Worm (Caenorhabditis elegans) whole organism, L1 larva: Measurements from ENCODE around the gene C26F1.3.

Source experiments
- ceh-8 ChIP-seq: fragments of 200-800 bp; sonication (Bioruptor generic); optimal IDR thresholded peaks from 2 replicates; lab custom pipeline; 2018; ENCODE audit warnings: mild to moderate bottlenecking, missing genetic modification characterization, moderate library complexity, missing compliant biosample characterization
- nhr-77 ChIP-seq: fragments of 150-350 bp; optimal IDR thresholded peaks from 2 replicates; lab custom pipeline; 2014; ENCODE audit warnings: missing biosample characterization, missing genetic modification characterization
- swsn-7 ChIP-seq: sonication (generic microtip); optimal IDR thresholded peaks from 2 replicates; lab custom pipeline; 2016; ENCODE audit warnings: missing genetic modification characterization, missing compliant biosample characterization
- unc-62 ChIP-seq: fragments of 150-350 bp; optimal IDR thresholded peaks from 2 replicates; lab custom pipeline; 2014; ENCODE audit warnings: missing biosample characterization, missing genetic modification reagents, missing genetic modification characterization

DNA sequence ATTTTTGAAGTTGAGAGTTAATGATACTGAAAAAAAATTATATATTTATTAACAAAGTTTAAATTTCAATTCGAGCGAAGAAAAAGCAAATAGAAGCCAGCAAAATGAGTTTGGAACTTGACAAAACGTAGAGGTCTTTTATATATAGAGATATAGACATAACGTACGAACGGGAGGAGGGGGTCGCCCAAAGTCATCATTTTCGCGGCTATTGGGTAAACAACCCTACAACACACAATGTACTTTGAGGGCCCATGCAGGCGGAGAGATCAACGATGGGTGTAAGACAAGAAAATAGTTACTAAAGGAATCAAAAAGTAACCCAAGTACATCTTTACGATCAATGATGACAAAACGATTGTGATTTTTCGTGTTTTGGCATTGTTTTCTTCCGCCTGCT is 34.7 kb downstream of the C26F1.3 start, which contains the start of gene ZK742.4:
- TF ChIP-seq swsn-7 (tag; lab: Kevin White, UChicago) (no peak), ceh-8 (no peak), nhr-77 (no peak), unc-62 (GFP tag; lab: Kevin White, UChicago) (no peak)
